Fruit fly (Drosophila melanogaster) S2 (cell line): ENCODE measurements around the gene CG7789.
A peak's percentile ranks its signal among the peaks of the same experiment; 100 is the strongest.

Experiments used
- CG8478 ChIP-seq: fragments of >200 bp; optimal IDR thresholded peaks from 2 replicates; lab custom pipeline; 2018
- CTCF ChIP-seq, 2 experiments: fragments of >200 bp; optimal IDR thresholded peaks; 2 replicates each; lab custom pipeline; 2018

The CG7789 gene

dm6 chr3R:29802753-29803313, at the start of gene CG7789, which contains the start of gene Etfb:
TSS of gene CG7789 (plus strand) at chr3R:29803196.
TSS of gene Etfb (minus strand) at chr3R:29802945.
- no peak for TF ChIP-seq CTCF (optimal IDR thresholded peaks at IDR 0.05; lab: Kevin White, UChicago)

DNA sequence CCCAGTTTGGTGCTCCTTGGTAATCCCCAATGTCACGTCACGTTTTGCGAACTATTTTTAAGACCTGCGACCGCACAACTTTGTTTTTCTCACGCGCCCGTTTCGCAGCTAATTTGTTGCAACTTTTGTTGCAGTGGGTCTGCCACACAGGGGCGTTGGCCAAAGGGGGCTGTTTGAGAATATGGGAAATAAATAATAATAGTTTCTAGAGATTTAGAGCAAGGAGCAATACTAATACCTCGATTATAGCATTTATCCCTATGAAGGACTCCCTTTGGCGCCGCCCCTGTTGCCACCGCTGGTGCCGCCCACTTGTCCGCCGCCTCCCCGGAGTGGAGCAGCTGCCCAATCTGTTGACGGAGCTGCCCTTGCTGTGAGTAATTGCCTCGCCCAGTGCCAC, 47.7 kb upstream of the CG7789 start:
- TF ChIP-seq CTCF (optimal IDR thresholded peaks at IDR 0.05; lab: Kevin White, UChicago) = no peak

dm6 chr3R:29756153-29756552, 46.8 kb upstream of the CG7789 start:
- no peak for TF ChIP-seq CTCF (optimal IDR thresholded peaks at IDR 0.05; lab: Kevin White, UChicago)
- no peak for TF ChIP-seq CG8478

- TF ChIP-seq CG8478 (no peak), CTCF (optimal IDR thresholded peaks at IDR 0.05; lab: Kevin White, UChicago) (no peak)
Observed at dm6 chr3R:29757226-29757625, 45.8 kb upstream of the CG7789 start.

DNA sequence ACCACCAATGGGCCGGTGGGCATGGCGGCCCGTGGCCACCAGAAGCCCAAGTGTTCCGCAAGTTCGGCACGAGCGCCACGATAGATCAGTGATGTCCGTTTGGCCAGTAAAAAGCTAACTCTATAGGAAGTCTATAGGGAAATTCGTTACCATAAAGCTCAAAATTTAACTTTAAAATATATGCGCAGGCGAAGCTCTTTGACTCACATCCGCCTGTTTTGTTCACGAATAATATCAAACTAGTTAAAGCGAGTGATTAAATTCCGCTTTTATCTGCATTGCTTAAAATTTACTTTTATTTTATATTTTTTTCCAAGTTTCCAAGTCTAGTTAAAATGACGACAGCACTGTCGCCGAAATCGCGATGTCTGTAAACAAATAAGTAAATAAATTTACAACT, 45.3 kb upstream of the CG7789 start:
- TF ChIP-seq CG8478 (peak; percentile 48), CTCF (optimal IDR thresholded peaks at IDR 0.05; lab: Kevin White, UChicago) (no peak)

dm6 chr3R:29758129-29758733, 44.8 kb upstream of the CG7789 start:
- TF ChIP-seq CTCF (optimal IDR thresholded peaks at IDR 0.05; lab: Kevin White, UChicago) = no peak
- no peak for TF ChIP-seq CG8478

dm6 chr3R:29758734-29759131, 44.3 kb upstream of the CG7789 start:
- TF ChIP-seq CTCF (optimal IDR thresholded peaks at IDR 0.05; lab: Kevin White, UChicago) = no peak
- TF ChIP-seq CG8478 = no peak

- TF ChIP-seq CTCF (optimal IDR thresholded peaks at IDR 0.05; lab: Kevin White, UChicago) = no peak
- no peak for TF ChIP-seq CG8478
Observed at dm6 chr3R:29760042-29760441, 43.0 kb upstream of the CG7789 start.

dm6 chr3R:29761569-29761968, 41.4 kb upstream of the CG7789 start:
- no peak for TF ChIP-seq CTCF (optimal IDR thresholded peaks at IDR 0.05; lab: Kevin White, UChicago)
- TF ChIP-seq CG8478 = no peak

DNA sequence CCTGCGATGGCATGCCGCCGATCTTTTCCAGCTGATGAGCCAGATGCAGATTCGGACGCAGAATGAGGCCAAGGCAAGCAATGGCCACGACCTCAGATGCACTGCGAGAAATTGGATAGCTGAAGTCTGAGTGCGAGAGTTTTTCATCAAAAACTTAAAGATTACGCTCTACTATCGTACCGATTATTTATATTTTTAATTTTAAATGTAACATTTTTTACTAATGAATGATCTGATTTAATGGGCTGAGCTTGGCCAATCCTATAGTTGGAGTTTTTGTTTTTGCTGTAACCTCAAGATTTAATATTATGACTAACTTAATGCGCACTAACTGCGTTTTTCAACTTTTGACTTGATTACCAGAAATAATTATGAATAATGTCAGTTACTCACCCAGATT, 40.7 kb upstream of the CG7789 start:
- TF ChIP-seq CG8478 (no peak), CTCF (optimal IDR thresholded peaks at IDR 0.05; lab: Kevin White, UChicago) (no peak)

dm6 chr3R:29763154-29763553, 39.8 kb upstream of the CG7789 start:
- TF ChIP-seq CTCF (optimal IDR thresholded peaks at IDR 0.05; lab: Kevin White, UChicago) (no peak), CG8478 (no peak)

DNA sequence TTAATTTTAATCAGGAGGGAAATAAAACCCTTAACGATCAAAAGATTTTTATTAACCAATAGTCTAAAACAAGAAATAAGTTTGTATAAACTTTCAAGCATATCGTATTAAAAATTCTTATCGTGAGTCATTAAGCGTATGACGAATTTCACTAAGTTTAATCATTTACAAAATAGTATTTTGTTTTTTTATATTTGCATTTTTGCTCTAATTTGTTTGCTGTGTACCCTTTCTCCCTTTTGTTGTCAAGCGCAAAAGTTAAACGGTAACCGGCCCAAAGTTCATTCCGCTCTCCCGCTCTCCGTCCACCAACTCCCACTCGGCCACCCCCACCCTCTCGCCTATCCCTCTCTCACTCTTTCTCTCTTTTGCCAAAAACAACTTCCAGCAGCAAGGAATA, 39.2 kb upstream of the CG7789 start:
- TF ChIP-seq CTCF (optimal IDR thresholded peaks at IDR 0.05; lab: Kevin White, UChicago) (no peak), CG8478 (no peak)

DNA sequence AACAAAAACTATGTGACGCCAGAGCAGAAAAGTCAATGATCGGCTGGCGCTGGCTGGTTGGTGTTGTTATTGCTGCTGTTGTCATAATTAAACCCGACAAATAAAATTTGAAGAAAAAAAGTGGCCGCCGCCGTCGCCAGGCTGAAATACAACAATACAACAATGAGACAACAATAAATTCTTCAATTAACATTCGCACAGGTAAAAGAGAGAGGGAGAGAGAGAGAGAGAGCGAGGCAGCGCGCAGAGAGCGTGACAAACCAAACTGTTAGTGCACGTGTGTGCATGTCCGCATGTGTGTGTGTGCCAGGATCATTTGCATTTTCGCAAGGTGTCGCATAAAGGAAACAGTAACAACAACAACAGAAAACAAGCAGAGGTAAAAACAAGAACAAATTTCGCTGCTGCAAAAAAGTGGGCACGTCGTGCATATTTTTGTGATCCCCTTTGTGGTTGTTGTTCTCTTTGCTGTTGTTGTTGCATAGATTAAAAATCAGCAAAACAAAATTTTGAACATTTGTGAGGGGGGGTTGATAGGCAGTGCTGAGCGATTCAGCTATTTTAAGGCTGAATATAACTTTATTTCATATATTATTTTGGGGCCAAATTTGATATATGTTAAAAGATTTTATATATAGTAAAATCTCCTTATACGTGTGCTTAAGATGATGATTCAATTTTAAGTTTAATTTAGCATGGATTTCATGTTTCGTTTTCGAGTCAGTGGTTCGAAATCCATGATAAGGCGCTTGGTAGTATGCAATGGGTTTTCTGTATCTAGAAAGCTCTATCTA, 38.5 kb upstream of the CG7789 start:
- no peak for TF ChIP-seq CG8478
- no peak for TF ChIP-seq CTCF (optimal IDR thresholded peaks at IDR 0.05; lab: Kevin White, UChicago)

DNA sequence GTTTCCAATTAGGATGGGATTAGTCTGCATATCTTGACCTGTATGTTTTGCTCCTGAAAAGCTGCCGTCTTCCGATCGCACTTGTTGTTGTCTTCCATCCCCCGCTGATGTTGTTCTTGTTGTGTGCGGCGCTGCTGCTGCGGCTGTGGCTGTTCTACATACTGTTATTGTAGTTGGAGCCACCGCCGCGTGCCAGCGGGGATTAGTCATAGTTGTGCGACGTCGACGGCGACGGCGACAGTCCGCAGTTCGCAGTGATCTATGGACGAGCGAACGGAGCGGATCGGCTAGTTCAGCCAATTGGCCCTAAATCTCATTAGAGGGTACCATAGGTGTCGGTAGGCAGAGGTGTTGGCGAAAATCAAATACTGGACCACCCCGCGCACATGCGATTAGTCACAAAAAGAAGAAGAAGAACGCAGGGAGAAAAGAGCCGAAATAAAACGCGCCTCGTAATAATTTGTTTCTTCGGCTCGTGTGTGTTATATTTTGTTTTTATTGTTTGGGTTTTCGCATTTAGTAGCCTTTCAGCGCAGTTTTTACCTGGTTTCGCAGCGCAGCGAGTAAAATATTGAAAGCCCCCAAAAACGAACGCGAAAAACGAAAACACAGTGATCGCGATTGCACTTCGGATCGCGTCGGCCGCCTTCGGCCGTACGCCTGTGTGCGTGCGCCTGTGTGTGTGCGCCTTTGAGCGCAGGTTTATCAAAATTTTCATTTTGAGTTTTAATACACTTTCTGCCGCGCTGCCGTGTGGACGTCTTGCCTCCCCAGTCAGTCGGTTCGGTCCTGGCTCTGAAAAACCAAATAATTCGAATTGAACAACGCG, 37.5 kb upstream of the CG7789 start, which contains the start of gene kay:
kay (plus strand) TSS at position 729 of the 829 bp plus-strand sequence.
- TF ChIP-seq CTCF (optimal IDR thresholded peaks at IDR 0.05; lab: Kevin White, UChicago) = no peak

DNA sequence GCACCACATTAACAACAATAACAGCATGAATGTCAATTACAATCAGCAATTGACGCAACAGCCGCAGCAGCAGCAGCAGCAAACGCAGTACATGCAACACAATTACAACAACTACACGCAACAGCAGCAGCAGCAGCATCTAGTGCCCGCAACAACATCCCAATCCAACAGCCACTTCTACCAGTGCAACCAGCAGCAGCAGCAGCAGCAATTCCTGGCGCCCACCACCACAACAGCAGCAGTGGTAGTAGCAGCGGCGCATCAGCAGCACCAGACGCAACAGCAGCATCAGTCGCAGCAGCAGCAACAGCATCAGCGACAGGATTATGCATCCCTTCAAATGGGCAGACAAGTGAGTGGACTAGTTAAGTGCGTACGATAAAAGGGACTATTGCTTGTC, 35.8 kb upstream of the CG7789 start:
- TF ChIP-seq CTCF (optimal IDR thresholded peaks at IDR 0.05; lab: Kevin White, UChicago) (no peak), CG8478 (no peak)
